Worm (Caenorhabditis elegans) whole organism, young adult: ENCODE measurements around the gene seip-1.

Experiments
- B0035.1 ChIP-seq: sonication (generic microtip); optimal IDR thresholded peaks from 2 replicates; lab custom pipeline; 2016; ENCODE audit warnings: missing genetic modification characterization, mild to moderate bottlenecking, missing compliant biosample characterization, missing genotype, missing genetic modification reagents
- C17E4.6 ChIP-seq: fragments of 200-800 bp; sonication (Bioruptor generic); IDR thresholded peaks from 2 replicates; pipeline ENCODE4 v1.3.6; 2022; ENCODE audit warnings: missing genetic modification reagents, missing genetic modification characterization, missing compliant biosample characterization
- D2030.7 ChIP-seq: fragments of 200-800 bp; sonication (Bioruptor generic); IDR thresholded peaks from 2 replicates; pipeline ENCODE4 v1.3.6; 2022; ENCODE audit warnings: missing genetic modification reagents, missing genetic modification characterization, missing compliant biosample characterization
- F33H1.4 ChIP-seq: fragments of 200-800 bp; sonication (Bioruptor generic); IDR thresholded peaks from 2 replicates; pipeline ENCODE4 v1.3.6; 2022; ENCODE audit warnings: missing genetic modification reagents, missing genetic modification characterization, missing compliant biosample characterization
- K12H6.12 ChIP-seq: fragments of 200-800 bp; sonication (Bioruptor generic); optimal IDR thresholded peaks from 2 replicates; lab custom pipeline; 2018; ENCODE audit warnings: mild to moderate bottlenecking, missing genetic modification characterization, missing compliant biosample characterization
- Y53F4B.3 ChIP-seq: fragments of 200-800 bp; sonication (Bioruptor generic); IDR thresholded peaks from 2 replicates; pipeline ENCODE4 v1.3.6; 2022; ENCODE audit warnings: missing genetic modification reagents, missing genetic modification characterization, missing compliant biosample characterization
- Y53G8AR.9 ChIP-seq: fragments of 200-800 bp; sonication (Bioruptor generic); conservative IDR thresholded peaks from 2 replicates; pipeline ENCODE4 v1.3.6; 2022; ENCODE audit warnings: missing genetic modification reagents, missing genetic modification characterization, missing compliant biosample characterization
- akir-1 ChIP-seq: fragments of 200-800 bp; sonication (Bioruptor generic); optimal IDR thresholded peaks from 2 replicates; lab custom pipeline; 2018; ENCODE audit warnings: mild to moderate bottlenecking, missing genetic modification characterization, moderate library complexity, missing compliant biosample characterization
- ama-1 ChIP-seq, 3 experiments: fragments of 150-350 bp in 1 of 3; sonication (generic microtip) in 2 of 3; optimal IDR thresholded peaks; 2 replicates each; lab custom pipeline; 2014 to 2018; ENCODE audit warnings: missing biosample characterization in 2 of 3, missing genetic modification characterization in 2 of 3, missing genetic modification reagents in 2 of 3
- aptf-3 ChIP-seq: fragments of 200-800 bp; sonication (Bioruptor generic); IDR thresholded peaks from 2 replicates; pipeline ENCODE4 v1.3.6; 2022; ENCODE audit warnings: missing genetic modification characterization, missing compliant biosample characterization
- atf-7 ChIP-seq: sonication (generic microtip); optimal IDR thresholded peaks from 2 replicates; lab custom pipeline; 2017; ENCODE audit warnings: mild to moderate bottlenecking, missing genetic modification characterization, missing compliant biosample characterization
- attf-5 ChIP-seq: fragments of 200-800 bp; sonication (Bioruptor generic); optimal IDR thresholded peaks from 2 replicates; lab custom pipeline; 2018; ENCODE audit warnings: mild to moderate bottlenecking, missing genetic modification characterization, missing compliant biosample characterization
- attf-6 ChIP-seq: fragments of 200-800 bp; sonication (Bioruptor generic); IDR thresholded peaks from 2 replicates; pipeline ENCODE4 v1.3.6; 2022; ENCODE audit warnings: missing genetic modification reagents, missing genetic modification characterization, missing compliant biosample characterization
- cebp-1 ChIP-seq, 2 experiments: fragments of 200-800 bp in 1 of 2; sonication (Bioruptor generic) in 1 of 2; sonication (generic microtip) in 1 of 2; IDR thresholded peaks in 1 of 2; optimal IDR thresholded peaks in 1 of 2; 2 replicates each; pipeline versions ENCODE4 v1.3.6 to Lab custom; 2017 to 2022; ENCODE audit warnings: missing compliant biosample characterization in 2 of 2, missing genetic modification characterization in 2 of 2, mild to moderate bottlenecking in 1 of 2, missing genetic modification reagents in 1 of 2, moderate library complexity in 1 of 2
- ceh-79 ChIP-seq: sonication (generic microtip); optimal IDR thresholded peaks from 2 replicates; lab custom pipeline; 2017; ENCODE audit warnings: mild to moderate bottlenecking, missing genetic modification characterization, missing compliant biosample characterization
- chd-7 ChIP-seq: sonication (generic microtip); optimal IDR thresholded peaks from 2 replicates; lab custom pipeline; 2016; ENCODE audit warnings: mild to moderate bottlenecking, missing genetic modification characterization, moderate library complexity, missing compliant biosample characterization
- egl-44 ChIP-seq: fragments of 200-800 bp; sonication (Bioruptor generic); IDR thresholded peaks from 2 replicates; pipeline ENCODE4 v1.3.6; 2022; ENCODE audit warnings: missing genetic modification reagents, missing genetic modification characterization, missing compliant biosample characterization
- ekl-4 ChIP-seq: fragments of 200-800 bp; sonication (Bioruptor generic); IDR thresholded peaks from 2 replicates; pipeline ENCODE4 v1.3.6; 2022; ENCODE audit warnings: missing genetic modification reagents, missing genetic modification characterization, missing compliant biosample characterization
- hlh-26 ChIP-seq: fragments of 200-800 bp; sonication (Bioruptor generic); conservative IDR thresholded peaks from 2 replicates; pipeline ENCODE4 v1.3.6; 2022; ENCODE audit warnings: missing genetic modification reagents, missing genetic modification characterization, missing compliant biosample characterization
- hmg-1.2 ChIP-seq: fragments of 200-800 bp; sonication (Bioruptor generic); IDR thresholded peaks from 2 replicates; pipeline ENCODE4 v1.3.6; 2022; ENCODE audit warnings: missing genetic modification reagents, missing genetic modification characterization, missing compliant biosample characterization
- let-607 ChIP-seq, 2 experiments: fragments of 200-800 bp in 1 of 2; sonication (Bioruptor generic) in 1 of 2; sonication (generic microtip) in 1 of 2; optimal IDR thresholded peaks; 2 replicates each; lab custom pipeline; 2016 to 2018; ENCODE audit warnings: mild to moderate bottlenecking in 2 of 2, missing compliant biosample characterization in 2 of 2, missing genetic modification characterization in 2 of 2, moderate library complexity in 2 of 2, missing genotype in 1 of 2
- lin-35 ChIP-seq, 3 experiments: fragments of 150-350 bp in 2 of 3; sonication (generic microtip) in 1 of 3; optimal IDR thresholded peaks; 2 replicates each; lab custom pipeline; 2014 to 2018; ENCODE audit warnings: missing biosample characterization in 3 of 3, missing genetic modification characterization in 3 of 3, missing genetic modification reagents in 3 of 3
- lir-1 ChIP-seq: fragments of 200-800 bp; sonication (Bioruptor generic); conservative IDR thresholded peaks from 2 replicates; pipeline ENCODE4 v1.3.6; 2022; ENCODE audit warnings: missing genetic modification reagents, missing genetic modification characterization, missing compliant biosample characterization
- madf-6 ChIP-seq: fragments of 200-800 bp; sonication (Bioruptor generic); IDR thresholded peaks from 2 replicates; pipeline ENCODE4 v1.3.6; 2022; ENCODE audit warnings: missing genetic modification reagents, missing genetic modification characterization, missing compliant biosample characterization
- mcd-1 ChIP-seq: fragments of 200-800 bp; sonication (Bioruptor generic); IDR thresholded peaks from 2 replicates; pipeline ENCODE4 v1.3.6; 2022; ENCODE audit warnings: missing genetic modification reagents, missing genetic modification characterization, missing compliant biosample characterization
- nfyb-1 ChIP-seq: fragments of 200-800 bp; sonication (Bioruptor generic); IDR thresholded peaks from 2 replicates; pipeline ENCODE4 v1.3.6; 2022; ENCODE audit warnings: missing genetic modification reagents, missing genetic modification characterization, missing compliant biosample characterization
- nhr-80 ChIP-seq: sonication (generic microtip); optimal IDR thresholded peaks from 2 replicates; lab custom pipeline; 2016; ENCODE audit warnings: missing genetic modification characterization, missing compliant biosample characterization
- pha-4 ChIP-seq: fragments of 150-350 bp; sonication (generic microtip); optimal IDR thresholded peaks from 2 replicates; lab custom pipeline; 2014; ENCODE audit warnings: missing biosample characterization, missing genetic modification reagents, missing genetic modification characterization
- sptf-2 ChIP-seq: fragments of 200-800 bp; sonication (Bioruptor generic); optimal IDR thresholded peaks from 2 replicates; lab custom pipeline; 2018; ENCODE audit warnings: mild to moderate bottlenecking, missing genetic modification characterization, missing compliant biosample characterization
- unc-130 ChIP-seq: sonication (generic microtip); optimal IDR thresholded peaks from 2 replicates; lab custom pipeline; 2016; ENCODE audit warnings: missing genetic modification reagents, missing genetic modification characterization, missing compliant biosample characterization
- zfh-2 ChIP-seq: fragments of 200-800 bp; sonication (Bioruptor generic); conservative IDR thresholded peaks from 2 replicates; pipeline ENCODE4 v1.3.6; 2022; ENCODE audit warnings: missing genetic modification reagents, missing genetic modification characterization, missing compliant biosample characterization
- ztf-28 ChIP-seq: fragments of 200-800 bp; sonication (Bioruptor generic); IDR thresholded peaks from 2 replicates; pipeline ENCODE4 v1.3.6; 2022; ENCODE audit warnings: missing genetic modification reagents, missing genetic modification characterization, missing compliant biosample characterization
- ztf-3 ChIP-seq: fragments of 200-800 bp; sonication (Bioruptor generic); optimal IDR thresholded peaks from 2 replicates; lab custom pipeline; 2018; ENCODE audit warnings: mild to moderate bottlenecking, missing genetic modification characterization, missing compliant biosample characterization
- ztf-6 ChIP-seq: fragments of 200-800 bp; sonication (Bioruptor generic); IDR thresholded peaks from 2 replicates; pipeline ENCODE4 v1.3.6; 2022; ENCODE audit warnings: missing genetic modification reagents, missing genetic modification characterization, missing compliant biosample characterization

Gene seip-1

ce11 chrV:6031585-6031984 lies 21.5 kb downstream of the seip-1 start:
- TF ChIP-seq B0035.1: no peak
- no peak for TF ChIP-seq attf-5
- no peak for TF ChIP-seq C17E4.6 (GFP tag; lab: Robert Waterston, UW)
- no peak for TF ChIP-seq unc-130 (GFP tag; lab: Kevin White, UChicago)
- no peak for TF ChIP-seq madf-6 (GFP tag; lab: Robert Waterston, UW)
- no peak for TF ChIP-seq ceh-79
- TF ChIP-seq ekl-4 (GFP tag; lab: Robert Waterston, UW): no peak
- TF ChIP-seq Y53G8AR.9 (GFP tag; lab: Robert Waterston, UW): no peak
- no peak for TF ChIP-seq F33H1.4 (GFP tag; lab: Robert Waterston, UW)
- TF ChIP-seq akir-1: no peak
- TF ChIP-seq aptf-3 (GFP tag; lab: Robert Waterston, UW): no peak
- TF ChIP-seq lir-1: no peak
- no peak for TF ChIP-seq attf-6 (GFP tag; lab: Robert Waterston, UW)
- no peak for TF ChIP-seq egl-44 (GFP tag; lab: Robert Waterston, UW)
- TF ChIP-seq ztf-6 (GFP tag; lab: Robert Waterston, UW): no peak
- TF ChIP-seq nhr-80 (tag; lab: Kevin White, UChicago): no peak

- 0 out of 2 replicates have a peak, but pooled peaks have one; percentile 16 for TF ChIP-seq nfyb-1 (GFP tag; lab: Robert Waterston, UW)
- no peak for TF ChIP-seq atf-7 (tag; lab: Kevin White, UChicago)
- peak in 1 of 3 experiments; percentile 49 for TF ChIP-seq lin-35 (GFP tag; optimal IDR thresholded peaks at IDR 0.05; lab: Kevin White, UChicago)
- TF ChIP-seq ama-1 (optimal IDR thresholded peaks at IDR 0.05; lab: Kevin White, UChicago): no peak
- no peak for TF ChIP-seq ama-1 (GFP tag; optimal IDR thresholded peaks at IDR 0.05; lab: Kevin White, UChicago)
- no peak for TF ChIP-seq chd-7 (tag; lab: Kevin White, UChicago)
- no peak for TF ChIP-seq C17E4.6 (GFP tag; lab: Robert Waterston, UW)
- no peak for TF ChIP-seq cebp-1 (GFP tag; IDR thresholded peaks at IDR 0.05; lab: Robert Waterston, UW)
- peak; percentile 17 for TF ChIP-seq cebp-1 (tag; optimal IDR thresholded peaks at IDR 0.05; lab: Kevin White, UChicago)
- TF ChIP-seq ztf-6 (GFP tag; lab: Robert Waterston, UW): no peak
- TF ChIP-seq pha-4 (tag; lab: Kevin White, UChicago): no peak
- no peak for TF ChIP-seq D2030.7 (GFP tag; lab: Robert Waterston, UW)
- peak; percentile 46 for TF ChIP-seq zfh-2 (GFP tag; lab: Robert Waterston, UW)
- TF ChIP-seq mcd-1: 0 out of 2 replicates have a peak, but pooled peaks have one; percentile 28
- TF ChIP-seq ztf-28 (GFP tag; lab: Robert Waterston, UW): no peak
- TF ChIP-seq K12H6.12: peak; percentile 58
- no peak for TF ChIP-seq ztf-3 (GFP tag; lab: Kevin White, UChicago)
These were observed 22.5 kb downstream of the seip-1 start for ce11 chrV:6030559-6030975.

- TF ChIP-seq let-607 (tag; optimal IDR thresholded peaks at IDR 0.05; lab: Kevin White, UChicago) (no peak), Y53G8AR.9 (GFP tag; lab: Robert Waterston, UW) (no peak), hlh-26 (GFP tag; lab: Robert Waterston, UW) (no peak), Y53F4B.3 (no peak), hmg-1.2 (GFP tag; lab: Robert Waterston, UW) (no peak), sptf-2 (GFP tag; lab: Kevin White, UChicago) (no peak)
These were observed 31.0 kb downstream of the seip-1 start for ce11 chrV:6022076-6022475.
